Worm (Caenorhabditis elegans) whole organism, late embryonic: ENCODE results near the gene Y26G10.5.

Experiments used
- F13H6.1 ChIP-seq: sonication (generic microtip); optimal IDR thresholded peaks from 2 replicates; lab custom pipeline; 2016; ENCODE audit warnings: missing genetic modification characterization, missing compliant biosample characterization
- ama-1 ChIP-seq: fragments of 150-350 bp; optimal IDR thresholded peaks from 2 replicates; lab custom pipeline; 2014
- ceh-19 ChIP-seq: fragments of 200-800 bp; sonication (Bioruptor generic); optimal IDR thresholded peaks from 2 replicates; lab custom pipeline; 2018; ENCODE audit warnings: mild to moderate bottlenecking, missing genetic modification characterization, missing compliant biosample characterization
- hlh-13 ChIP-seq: fragments of 200-800 bp; sonication (Bioruptor generic); optimal IDR thresholded peaks from 2 replicates; lab custom pipeline; 2018; ENCODE audit warnings: mild to moderate bottlenecking, missing genetic modification characterization, missing compliant biosample characterization
- hlh-6 ChIP-seq: sonication (generic microtip); optimal IDR thresholded peaks from 2 replicates; lab custom pipeline; 2016; ENCODE audit warnings: missing genotype, missing genetic modification characterization, missing compliant biosample characterization
- madf-2 ChIP-seq: sonication (generic microtip); optimal IDR thresholded peaks from 2 replicates; lab custom pipeline; 2017; ENCODE audit warnings: missing genetic modification characterization, missing compliant biosample characterization
- nhr-11 ChIP-seq: fragments of 150-350 bp; optimal IDR thresholded peaks from 2 replicates; lab custom pipeline; 2014; ENCODE audit warnings: missing biosample characterization, missing genetic modification characterization
- pax-1 ChIP-seq: fragments of 150-350 bp; optimal IDR thresholded peaks from 2 replicates; lab custom pipeline; 2014; ENCODE audit warnings: missing biosample characterization, missing genetic modification characterization
- tbx-2 ChIP-seq: sonication (generic microtip); optimal IDR thresholded peaks from 2 replicates; lab custom pipeline; 2016; ENCODE audit warnings: missing genetic modification characterization, missing compliant biosample characterization
- ttx-3 ChIP-seq: sonication (generic microtip); optimal IDR thresholded peaks from 2 replicates; lab custom pipeline; 2016; ENCODE audit warnings: missing genetic modification reagents, missing genetic modification characterization, missing compliant biosample characterization

- TF ChIP-seq ama-1 (lab: Kevin White, UChicago) (no peak), tbx-2 (tag; lab: Kevin White, UChicago) (no peak), hlh-6 (tag; lab: Kevin White, UChicago) (no peak), ttx-3 (tag; lab: Kevin White, UChicago) (no peak), nhr-11 (tag; lab: Kevin White, UChicago) (no peak), F13H6.1 (no peak), pax-1 (tag; lab: Kevin White, UChicago) (no peak), hlh-13 (GFP tag; lab: Kevin White, UChicago) (no peak), madf-2 (tag; lab: Kevin White, UChicago) (no peak), ceh-19 (GFP tag; lab: Kevin White, UChicago) (no peak)
Measured at ce11 chrV:17712349-17712748, 11.7 kb upstream of the Y26G10.5 start.
